Worm (Caenorhabditis elegans): ENCODE results near the gene spp-18.

- TF ChIP-seq F13C5.2 (tag; optimal IDR thresholded peaks at IDR 0.05): no peak
- TF ChIP-seq scrt-1 (GFP tag; IDR thresholded peaks at IDR 0.05): no peak
- TF ChIP-seq ama-1 (optimal IDR thresholded peaks at IDR 0.05): no peak
- TF ChIP-seq hmbx-1 (tag; optimal IDR thresholded peaks at IDR 0.05): no peak
Measured at ce11 chrIV:9618015-9618414, 24.5 kb downstream of the spp-18 start.

All from whole organism, early embryonic.